Worm (Caenorhabditis elegans) whole organism, L4 larva: ENCODE measurements around the gene C18E9.5.
A peak's percentile ranks its signal among the peaks of the same experiment; 100 is the strongest.

Experiments used
- D1046.2 ChIP-seq: fragments of 200-800 bp; sonication (Bioruptor generic); IDR thresholded peaks from 2 replicates; pipeline ENCODE4 v1.3.6; 2022; ENCODE audit warnings: missing genetic modification characterization, missing compliant biosample characterization
- F10B5.3 ChIP-seq: sonication (generic microtip); optimal IDR thresholded peaks from 2 replicates; lab custom pipeline; 2016; ENCODE audit warnings: mild to moderate bottlenecking, missing genetic modification characterization, missing compliant biosample characterization
- F49E8.2 ChIP-seq: sonication (generic microtip); optimal IDR thresholded peaks from 2 replicates; lab custom pipeline; 2016; ENCODE audit warnings: missing compliant biosample characterization, mild to moderate bottlenecking, missing genetic modification characterization, borderline replicate concordance
- R02D3.7 ChIP-seq: fragments of 150-350 bp; sonication (generic microtip); optimal IDR thresholded peaks from 3 replicates; lab custom pipeline; 2014; ENCODE audit warnings: missing biosample characterization, missing genetic modification characterization
- T20F7.1 ChIP-seq: fragments of 200-800 bp; sonication (Bioruptor generic); optimal IDR thresholded peaks from 2 replicates; lab custom pipeline; 2018; ENCODE audit warnings: mild to moderate bottlenecking, missing genetic modification characterization, missing compliant biosample characterization
- Y48G9A.11 ChIP-seq: fragments of 200-800 bp; sonication (Bioruptor generic); IDR thresholded peaks from 2 replicates; pipeline ENCODE4 v1.3.6; 2022; ENCODE audit warnings: missing genetic modification reagents, missing genetic modification characterization, missing compliant biosample characterization
- aha-1 ChIP-seq: fragments of 150-350 bp; peaks from one replicate; lab custom pipeline; 2014; ENCODE audit warnings: missing biosample characterization, missing genetic modification characterization
- arid-1 ChIP-seq: fragments of 200-800 bp; sonication (Bioruptor generic); conservative IDR thresholded peaks from 2 replicates; pipeline ENCODE4 v1.3.6; 2022; ENCODE audit warnings: missing genetic modification reagents, missing genetic modification characterization, missing compliant biosample characterization
- ceh-62 ChIP-seq: sonication (generic microtip); optimal IDR thresholded peaks from 2 replicates; lab custom pipeline; 2017; ENCODE audit warnings: missing biosample characterization, missing genetic modification characterization
- ctbp-1 ChIP-seq: fragments of 200-800 bp; sonication (Bioruptor generic); IDR thresholded peaks from 2 replicates; pipeline ENCODE4 v1.3.6; 2022; ENCODE audit warnings: missing genetic modification reagents, missing genetic modification characterization, missing compliant biosample characterization
- daf-12 ChIP-seq: fragments of 150-350 bp; optimal IDR thresholded peaks from 2 replicates; lab custom pipeline; 2014; ENCODE audit warnings: missing biosample characterization, missing genetic modification reagents, missing genetic modification characterization
- daf-16 ChIP-seq, 3 experiments: sonication (generic microtip); optimal IDR thresholded peaks; 2 replicates each; lab custom pipeline; 2016 to 2017; ENCODE audit warnings: missing genetic modification characterization in 3 of 3, missing genetic modification reagents in 3 of 3, mild to moderate bottlenecking in 2 of 3, missing compliant biosample characterization in 2 of 3, missing biosample characterization in 1 of 3, moderate library complexity in 1 of 3
- daf-19 ChIP-seq: fragments of 200-800 bp; sonication (Bioruptor generic); conservative IDR thresholded peaks from 2 replicates; pipeline ENCODE4 v1.3.6; 2022; ENCODE audit warnings: missing genetic modification characterization, missing compliant biosample characterization
- dmd-6 ChIP-seq: fragments of 200-800 bp; sonication (Bioruptor generic); IDR thresholded peaks from 2 replicates; pipeline ENCODE4 v1.3.6; 2022; ENCODE audit warnings: missing genetic modification reagents, missing genetic modification characterization, missing compliant biosample characterization
- dmd-8 ChIP-seq: fragments of 200-800 bp; sonication (Bioruptor generic); IDR thresholded peaks from 2 replicates; pipeline ENCODE4 v1.3.6; 2022; ENCODE audit warnings: missing genetic modification characterization, missing compliant biosample characterization
- dpl-1 ChIP-seq: fragments of 150-350 bp; optimal IDR thresholded peaks from 2 replicates; lab custom pipeline; 2014; ENCODE audit warnings: missing biosample characterization, missing genetic modification reagents, missing genetic modification characterization
- egl-27 ChIP-seq: sonication (generic microtip); optimal IDR thresholded peaks from 3 replicates; lab custom pipeline; 2017; ENCODE audit warnings: missing biosample characterization, missing genetic modification reagents, missing genetic modification characterization
- fos-1 ChIP-seq: fragments of 150-350 bp; optimal IDR thresholded peaks from 2 replicates; lab custom pipeline; 2014; ENCODE audit warnings: missing biosample characterization, missing genetic modification characterization
- hif-1 ChIP-seq, 2 experiments: sonication (generic microtip); optimal IDR thresholded peaks; 2 replicates each; lab custom pipeline; 2016 to 2017; ENCODE audit warnings: missing compliant biosample characterization in 2 of 2, missing genetic modification characterization in 2 of 2, missing genetic modification reagents in 2 of 2, missing genotype in 2 of 2, mild to moderate bottlenecking in 1 of 2
- hlh-11 ChIP-seq: fragments of 200-800 bp; sonication (Bioruptor generic); optimal IDR thresholded peaks from 2 replicates; lab custom pipeline; 2018; ENCODE audit warnings: mild to moderate bottlenecking, missing genetic modification characterization, missing compliant biosample characterization
- hlh-30 ChIP-seq: sonication (generic microtip); optimal IDR thresholded peaks from 2 replicates; lab custom pipeline; 2017; ENCODE audit warnings: antibody characterized with exemption, mild to moderate bottlenecking, missing genetic modification characterization, missing compliant biosample characterization; ENCODE audit not compliant: insufficient read depth
- lim-7 ChIP-seq: fragments of 200-800 bp; sonication (Bioruptor generic); IDR thresholded peaks from 2 replicates; pipeline ENCODE4 v1.3.6; 2022; ENCODE audit warnings: missing genetic modification characterization, missing compliant biosample characterization
- lin-13 ChIP-seq: fragments of 150-350 bp; optimal IDR thresholded peaks from 2 replicates; lab custom pipeline; 2014; ENCODE audit warnings: missing biosample characterization, missing genetic modification reagents, missing genetic modification characterization
- lin-29 ChIP-seq: fragments of 200-800 bp; sonication (Bioruptor generic); IDR thresholded peaks from 2 replicates; pipeline ENCODE4 v1.3.6; 2022; ENCODE audit warnings: missing genetic modification reagents, missing genetic modification characterization, missing compliant biosample characterization
- lin-38 ChIP-seq: fragments of 200-800 bp; sonication (Bioruptor generic); IDR thresholded peaks from 2 replicates; pipeline ENCODE4 v1.3.6; 2022; ENCODE audit warnings: missing genetic modification reagents, missing genetic modification characterization, missing compliant biosample characterization
- lsy-2 ChIP-seq, 2 experiments: fragments of 150-350 bp in 1 of 2; sonication (generic microtip) in 1 of 2; optimal IDR thresholded peaks; 2 replicates each; lab custom pipeline; 2014 to 2017; ENCODE audit warnings: missing biosample characterization in 2 of 2, missing genetic modification characterization in 2 of 2
- madf-5 ChIP-seq, 2 experiments: fragments of 200-800 bp; sonication (Bioruptor generic); IDR thresholded peaks; 2 replicates each; pipeline ENCODE4 v1.3.6; 2022; ENCODE audit warnings: missing compliant biosample characterization in 2 of 2, missing genetic modification characterization in 2 of 2
- madf-9 ChIP-seq: fragments of 200-800 bp; sonication (Bioruptor generic); conservative IDR thresholded peaks from 2 replicates; pipeline ENCODE4 v1.3.6; 2022; ENCODE audit warnings: missing genetic modification reagents, missing genetic modification characterization, missing compliant biosample characterization
- nhr-237 ChIP-seq: sonication (generic microtip); optimal IDR thresholded peaks from 2 replicates; lab custom pipeline; 2017; ENCODE audit warnings: missing biosample characterization, missing genetic modification characterization
- nhr-28 ChIP-seq: fragments of 150-350 bp; optimal IDR thresholded peaks from 2 replicates; lab custom pipeline; 2014; ENCODE audit warnings: missing biosample characterization, missing genetic modification characterization
- nhr-41 ChIP-seq: fragments of 200-800 bp; sonication (Bioruptor generic); IDR thresholded peaks from 2 replicates; pipeline ENCODE4 v1.3.6; 2022; ENCODE audit warnings: missing genetic modification reagents, missing genetic modification characterization, missing compliant biosample characterization
- nhr-6 ChIP-seq: fragments of 150-350 bp; optimal IDR thresholded peaks from 2 replicates; lab custom pipeline; 2014; ENCODE audit warnings: missing biosample characterization, missing genetic modification characterization
- nhr-76 ChIP-seq: fragments of 150-350 bp; optimal IDR thresholded peaks from 2 replicates; lab custom pipeline; 2014; ENCODE audit warnings: missing biosample characterization, missing genetic modification characterization
- snpc-1.2 ChIP-seq: fragments of 200-800 bp; sonication (Bioruptor generic); IDR thresholded peaks from 2 replicates; pipeline ENCODE4 v1.3.6; 2022; ENCODE audit warnings: missing genetic modification reagents, missing genetic modification characterization, missing compliant biosample characterization
- unc-130 ChIP-seq: sonication (generic microtip); optimal IDR thresholded peaks from 2 replicates; lab custom pipeline; 2016; ENCODE audit warnings: missing genetic modification reagents, missing genetic modification characterization, missing compliant biosample characterization
- unc-62 ChIP-seq, 3 experiments: fragments of 150-350 bp in 1 of 3; sonication (generic microtip); optimal IDR thresholded peaks in 2 of 3; peaks in 1 of 3; 1 replicate in 1 of 3; 2 replicates in 2 of 3; lab custom pipeline; 2014 to 2017; ENCODE audit warnings: missing biosample characterization in 3 of 3, missing genetic modification characterization in 3 of 3, missing genetic modification reagents in 3 of 3, missing genotype in 1 of 3
- vab-7 ChIP-seq: fragments of 200-800 bp; sonication (Bioruptor generic); IDR thresholded peaks from 2 replicates; pipeline ENCODE4 v1.3.6; 2022; ENCODE audit warnings: missing genetic modification reagents, missing genetic modification characterization, missing compliant biosample characterization
- ztf-7 ChIP-seq: fragments of 150-350 bp; optimal IDR thresholded peaks from 2 replicates; lab custom pipeline; 2014; ENCODE audit warnings: missing biosample characterization, missing genetic modification characterization

C18E9.5 gene

ce11 chrII:8933693-8934432 lies 35.9 kb upstream of the C18E9.5 start, which contains the start of gene T21B10.3 (continued):
- TF ChIP-seq dmd-8 (peak; percentile 58; the same call in 1 of the 2 replicates), nhr-41 (0 out of 2 replicates have a peak, but pooled peaks have one; percentile 44), nhr-237 (tag; lab: Kevin White, UChicago) (no peak), lim-7 (GFP tag; lab: Robert Waterston, UW) (0 out of 2 replicates have a peak, but pooled peaks have one; percentile 30), F49E8.2 (tag; lab: Kevin White, UChicago) (peak; percentile 89), lin-38 (GFP tag; lab: Robert Waterston, UW) (peak; percentile 86), lin-13 (GFP tag; lab: Kevin White, UChicago) (peak; percentile 26), madf-5 (GFP tag; IDR thresholded peaks at IDR 0.05; lab: Robert Waterston, UW) (0 out of 4 replicates have a peak, but pooled peaks of 1 of the 2 experiments have one; percentile 62), hlh-30 (tag; lab: Kevin White, UChicago) (peak; percentile 55), hlh-11 (peak; percentile 20)

ce11 chrII:8938907-8939622 lies 30.7 kb upstream of the C18E9.5 start:
- TF ChIP-seq nhr-28, result no peak
- TF ChIP-seq daf-12, result no peak
- no peak for TF ChIP-seq ceh-62 (tag; lab: Kevin White, UChicago)
- TF ChIP-seq F49E8.2 (tag; lab: Kevin White, UChicago), result no peak
- TF ChIP-seq dmd-8, result no peak
- TF ChIP-seq dmd-6, result no peak
- TF ChIP-seq egl-27 (tag; lab: Kevin White, UChicago), result no peak
- no peak for TF ChIP-seq D1046.2 (GFP tag; lab: Robert Waterston, UW)
- no peak for TF ChIP-seq unc-130 (GFP tag; lab: Kevin White, UChicago)
- TF ChIP-seq ctbp-1, result no peak
- no peak for TF ChIP-seq hif-1 (tag; optimal IDR thresholded peaks at IDR 0.05; lab: Kevin White, UChicago)
- 0 out of 2 replicates have a peak, but pooled peaks have one; percentile 30 for TF ChIP-seq arid-1 (GFP tag; lab: Robert Waterston, UW)
- no peak for TF ChIP-seq madf-9
- TF ChIP-seq R02D3.7 (tag; lab: Kevin White, UChicago), result no peak
- TF ChIP-seq T20F7.1, result peak; percentile 15
- peak; percentile 91 for TF ChIP-seq aha-1
- TF ChIP-seq snpc-1.2, result peak; percentile 18; the same call in 1 of the 2 replicates
- peak; percentile 30 for TF ChIP-seq lin-38 (GFP tag; lab: Robert Waterston, UW)
- TF ChIP-seq Y48G9A.11, result peak; percentile 15; the same call in 1 of the 2 replicates
- TF ChIP-seq F10B5.3 (tag; lab: Kevin White, UChicago), result no peak
- peak in 1 of 2 experiments; percentile 14 for TF ChIP-seq unc-62 (GFP tag; optimal IDR thresholded peaks at IDR 0.05 in 1 of 2; lab: Kevin White, UChicago)
- TF ChIP-seq unc-62 (tag; optimal IDR thresholded peaks at IDR 0.05; lab: Kevin White, UChicago), result no peak
- no peak for TF ChIP-seq fos-1
- no peak for TF ChIP-seq vab-7 (GFP tag; lab: Robert Waterston, UW)
- TF ChIP-seq daf-19 (GFP tag; lab: Robert Waterston, UW), result no peak
- no peak for TF ChIP-seq nhr-76 (tag; lab: Kevin White, UChicago)
- no peak for TF ChIP-seq lin-29 (GFP tag; lab: Robert Waterston, UW)

- TF ChIP-seq nhr-6 (tag; lab: Kevin White, UChicago), result peak; percentile 18
- no peak for TF ChIP-seq daf-16 (GFP tag; optimal IDR thresholded peaks at IDR 0.05; lab: Kevin White, UChicago)
- TF ChIP-seq daf-16 (tag; optimal IDR thresholded peaks at IDR 0.05; lab: Kevin White, UChicago), result peak; percentile 71
- TF ChIP-seq dpl-1, result peak; percentile 79
- no peak for TF ChIP-seq D1046.2 (GFP tag; lab: Robert Waterston, UW)
- peak in 1 of 2 experiments; percentile 39 for TF ChIP-seq lsy-2 (tag; optimal IDR thresholded peaks at IDR 0.05; lab: Kevin White, UChicago)
- TF ChIP-seq lin-38 (GFP tag; lab: Robert Waterston, UW), result peak; percentile 58
- no peak for TF ChIP-seq ztf-7 (tag; lab: Kevin White, UChicago)
- TF ChIP-seq, all 104 proteins: peak for 5
These were observed 29.3 kb upstream of the C18E9.5 start, which contains the start of the genes set-17 and T21B10.4 for ce11 chrII:8940362-8940940. set-17 (minus strand) TSS chrII:8940488. T21B10.4 (plus strand) TSS chrII:8940894.
